Fruit fly (Drosophila melanogaster) whole organism, embryonic: Measurements from ENCODE around the gene Mdh2.

Source experiments
- Abd-B ChIP-seq: fragments of 200-800 bp; sonication (Bioruptor generic); optimal IDR thresholded peaks from 2 replicates; lab custom pipeline; 2018; ENCODE audit warnings: missing biosample characterization, mild to moderate bottlenecking, missing genetic modification characterization, moderate library complexity
- Atf-2 ChIP-seq: fragments of 200-800 bp; sonication (Bioruptor generic); optimal IDR thresholded peaks from 2 replicates; lab custom pipeline; 2016; ENCODE audit warnings: missing biosample characterization, missing genetic modification characterization
- BEAF-32 ChIP-seq: fragments of 200-800 bp; sonication (Bioruptor generic); optimal IDR thresholded peaks from 3 replicates; lab custom pipeline; 2017; ENCODE audit warnings: missing biosample characterization, missing genetic modification characterization, mild to moderate bottlenecking, moderate library complexity, missing genetic modification reagents
- CG1024 ChIP-seq: fragments of 200-800 bp; sonication (Bioruptor generic); IDR thresholded peaks from 2 replicates; pipeline ENCODE4 v1.3.6; 2022; ENCODE audit warnings: missing biosample characterization, missing genetic modification characterization
- CG14441 ChIP-seq: fragments of 200-800 bp; sonication (Bioruptor generic); IDR thresholded peaks from 2 replicates; pipeline ENCODE4 v1.3.6; 2022; ENCODE audit warnings: missing biosample characterization, missing genetic modification characterization
- CG15011 ChIP-seq: fragments of 200-800 bp; sonication (Bioruptor generic); optimal IDR thresholded peaks from 3 replicates; lab custom pipeline; 2018; ENCODE audit warnings: missing biosample characterization, mild to moderate bottlenecking, missing genetic modification characterization
- CG17186 ChIP-seq: fragments of 200-800 bp; sonication (Bioruptor generic); optimal IDR thresholded peaks from 3 replicates; lab custom pipeline; 2017; ENCODE audit warnings: missing biosample characterization, missing genetic modification reagents, missing genetic modification characterization
- CG2116 ChIP-seq: fragments of 200-800 bp; sonication (Bioruptor generic); optimal IDR thresholded peaks from 3 replicates; lab custom pipeline; 2018; ENCODE audit warnings: missing biosample characterization, mild to moderate bottlenecking, missing genetic modification characterization
- CG2120 ChIP-seq: fragments of 200-800 bp; sonication (Bioruptor generic); optimal IDR thresholded peaks from 3 replicates; lab custom pipeline; 2016; ENCODE audit warnings: missing biosample characterization, missing genetic modification characterization
- CG2202 ChIP-seq: fragments of 200-800 bp; sonication (Bioruptor generic); optimal IDR thresholded peaks from 2 replicates; lab custom pipeline; 2018; ENCODE audit warnings: missing biosample characterization, mild to moderate bottlenecking, missing genetic modification characterization
- CG2678 ChIP-seq: fragments of 200-800 bp; sonication (Bioruptor generic); optimal IDR thresholded peaks from 3 replicates; lab custom pipeline; 2019; ENCODE audit warnings: missing biosample characterization, mild to moderate bottlenecking, missing genetic modification characterization, moderate library complexity
- CG31388 ChIP-seq: fragments of 200-800 bp; sonication (Bioruptor generic); optimal IDR thresholded peaks from 2 replicates; lab custom pipeline; 2016; ENCODE audit warnings: missing biosample characterization, missing genetic modification characterization
- CG33557 ChIP-seq: fragments of 200-800 bp; sonication (Bioruptor generic); optimal IDR thresholded peaks from 2 replicates; lab custom pipeline; 2019; ENCODE audit warnings: missing biosample characterization, mild to moderate bottlenecking, missing genetic modification characterization, moderate library complexity
- CG43689 ChIP-seq: fragments of 200-800 bp; sonication (Bioruptor generic); IDR thresholded peaks from 2 replicates; pipeline ENCODE4 v1.3.6; 2022; ENCODE audit warnings: missing biosample characterization, missing genetic modification characterization
- CG4617 ChIP-seq: fragments of 200-800 bp; sonication (Bioruptor generic); optimal IDR thresholded peaks from 3 replicates; lab custom pipeline; 2016; ENCODE audit warnings: missing biosample characterization, missing genetic modification characterization, borderline replicate concordance
- CG6175 ChIP-seq: fragments of 200-800 bp; sonication (Bioruptor generic); IDR thresholded peaks from 3 replicates; pipeline ENCODE4 v1.3.6; 2022; ENCODE audit warnings: missing biosample characterization, missing genetic modification characterization
- CG6813 ChIP-seq: fragments of 200-800 bp; sonication (Bioruptor generic); optimal IDR thresholded peaks from 2 replicates; lab custom pipeline; 2017; ENCODE audit warnings: missing biosample characterization, missing genetic modification characterization, mild to moderate bottlenecking, moderate library complexity, missing genetic modification reagents
- CG8359 ChIP-seq: fragments of 200-800 bp; sonication (Bioruptor generic); optimal IDR thresholded peaks from 2 replicates; lab custom pipeline; 2017; ENCODE audit warnings: missing biosample characterization, mild to moderate bottlenecking, missing genetic modification characterization, borderline replicate concordance
- CG8478 ChIP-seq: fragments of >200 bp; optimal IDR thresholded peaks from 2 replicates; lab custom pipeline; 2018
- CG9797 ChIP-seq: fragments of 200-800 bp; sonication (Bioruptor generic); optimal IDR thresholded peaks from 3 replicates; lab custom pipeline; 2018; ENCODE audit warnings: missing biosample characterization, mild to moderate bottlenecking, missing genetic modification characterization
- CkIIα-i1 ChIP-seq: fragments of 200-800 bp; sonication (Bioruptor generic); IDR thresholded peaks from 2 replicates; pipeline ENCODE4 v1.3.6; 2022; ENCODE audit warnings: missing biosample characterization, missing genetic modification characterization
- CoRest ChIP-seq: fragments of 200-800 bp; sonication (Bioruptor generic); optimal IDR thresholded peaks from 3 replicates; lab custom pipeline; 2018; ENCODE audit warnings: missing biosample characterization, mild to moderate bottlenecking, missing genetic modification characterization, moderate library complexity
- Deaf1 ChIP-seq: fragments of 200-800 bp; optimal IDR thresholded peaks from 3 replicates; lab custom pipeline; 2019; ENCODE audit warnings: missing biosample characterization, mild to moderate bottlenecking, missing genetic modification characterization, moderate library complexity
- Dp ChIP-seq: fragments of 200-800 bp; sonication (Bioruptor generic); optimal IDR thresholded peaks from 2 replicates; lab custom pipeline; 2018; ENCODE audit warnings: missing biosample characterization, mild to moderate bottlenecking, missing genetic modification characterization, moderate library complexity
- Elba2 ChIP-seq: fragments of 200-800 bp; sonication (Bioruptor generic); optimal IDR thresholded peaks from 3 replicates; lab custom pipeline; 2016; ENCODE audit warnings: missing biosample characterization, missing genetic modification characterization
- Kr ChIP-seq: fragments of 200-800 bp; sonication (Bioruptor generic); optimal IDR thresholded peaks from 2 replicates; lab custom pipeline; 2017; ENCODE audit warnings: missing biosample characterization, mild to moderate bottlenecking, missing genetic modification characterization
- Lhr ChIP-seq: fragments of 200-800 bp; sonication (Bioruptor generic); optimal IDR thresholded peaks from 3 replicates; lab custom pipeline; 2017; ENCODE audit warnings: mild to moderate bottlenecking, missing biosample characterization, missing genetic modification reagents, missing genetic modification characterization
- MESR4 ChIP-seq: fragments of 200-800 bp; sonication (Bioruptor generic); optimal IDR thresholded peaks from 2 replicates; lab custom pipeline; 2018; ENCODE audit warnings: missing biosample characterization, mild to moderate bottlenecking, missing genetic modification characterization, moderate library complexity
- NC2α ChIP-seq: fragments of 200-800 bp; sonication (Bioruptor generic); optimal IDR thresholded peaks from 2 replicates; lab custom pipeline; 2016; ENCODE audit warnings: missing biosample characterization, missing genetic modification characterization
- NK7.1 ChIP-seq: fragments of 200-800 bp; sonication (Bioruptor generic); optimal IDR thresholded peaks from 3 replicates; lab custom pipeline; 2016; ENCODE audit warnings: missing biosample characterization, missing genetic modification characterization
- Nf-YB ChIP-seq: fragments of 200-800 bp; sonication (Bioruptor generic); optimal IDR thresholded peaks from 3 replicates; lab custom pipeline; 2019; ENCODE audit warnings: missing biosample characterization, mild to moderate bottlenecking, missing genetic modification characterization, moderate library complexity
- Trl ChIP-seq, 3 experiments: fragments of >200 bp in 2 of 3; fragments of 200-800 bp in 1 of 3; sonication (Bioruptor generic) in 1 of 3; optimal IDR thresholded peaks; 2 replicates in 1 of 3; 3 replicates in 2 of 3; lab custom pipeline; 2016 to 2017; ENCODE audit warnings: missing biosample characterization in 1 of 3, missing genetic modification characterization in 1 of 3
- YL-1 ChIP-seq: fragments of 200-800 bp; sonication (Bioruptor generic); optimal IDR thresholded peaks from 3 replicates; lab custom pipeline; 2017; ENCODE audit warnings: missing biosample characterization, mild to moderate bottlenecking, missing genetic modification characterization
- btn ChIP-seq: fragments of 200-800 bp; sonication (Bioruptor generic); optimal IDR thresholded peaks from 2 replicates; lab custom pipeline; 2016; ENCODE audit warnings: missing biosample characterization, missing genetic modification characterization
- cad ChIP-seq: fragments of >200 bp; optimal IDR thresholded peaks from 2 replicates; lab custom pipeline; 2017; ENCODE audit warnings: missing biosample characterization, missing genetic modification characterization
- chinmo ChIP-seq: fragments of 200-800 bp; sonication (Bioruptor generic); IDR thresholded peaks from 4 replicates; pipeline ENCODE4 v1.3.6; 2022; ENCODE audit warnings: missing biosample characterization, missing genetic modification characterization; ENCODE audit not compliant: partially characterized antibody
- dmrt99B ChIP-seq: fragments of 200-800 bp; sonication (Bioruptor generic); optimal IDR thresholded peaks from 2 replicates; lab custom pipeline; 2018; ENCODE audit warnings: missing biosample characterization, mild to moderate bottlenecking, missing genetic modification characterization, moderate library complexity
- ewg ChIP-seq: fragments of 200-800 bp; sonication (Bioruptor generic); optimal IDR thresholded peaks from 3 replicates; lab custom pipeline; 2017; ENCODE audit warnings: mild to moderate bottlenecking, missing biosample characterization, missing genetic modification reagents, missing genetic modification characterization
- ftz-f1 ChIP-seq: fragments of 200-800 bp; sonication (Bioruptor generic); optimal IDR thresholded peaks from 2 replicates; lab custom pipeline; 2016; ENCODE audit warnings: missing biosample characterization, missing genetic modification characterization
- hb ChIP-seq: fragments of 200-800 bp; sonication (Bioruptor generic); IDR thresholded peaks from 3 replicates; pipeline ENCODE4 v1.3.6; 2022; ENCODE audit warnings: missing biosample characterization, missing genetic modification characterization; ENCODE audit not compliant: partially characterized antibody
- hkb ChIP-seq, 2 experiments: fragments of 200-800 bp in 1 of 2; fragments of >200 bp in 1 of 2; sonication (Bioruptor generic) in 1 of 2; IDR thresholded peaks in 1 of 2; optimal IDR thresholded peaks in 1 of 2; 2 replicates each; pipeline versions ENCODE4 v1.3.6 to Lab custom; 2017 to 2022; ENCODE audit warnings: missing biosample characterization in 1 of 2, missing genetic modification characterization in 1 of 2
- mld ChIP-seq: fragments of 200-800 bp; sonication (Bioruptor generic); IDR thresholded peaks from 3 replicates; pipeline ENCODE4 v1.3.6; 2022; ENCODE audit warnings: missing biosample characterization, missing genetic modification characterization; ENCODE audit not compliant: partially characterized antibody
- nau ChIP-seq: fragments of 200-800 bp; sonication (Bioruptor generic); optimal IDR thresholded peaks from 3 replicates; lab custom pipeline; 2017; ENCODE audit warnings: missing biosample characterization, mild to moderate bottlenecking, missing genetic modification characterization, missing genetic modification reagents
- p53 ChIP-seq: fragments of 200-800 bp; sonication (Bioruptor generic); optimal IDR thresholded peaks from 2 replicates; lab custom pipeline; 2016; ENCODE audit warnings: missing biosample characterization, missing genetic modification characterization
- pb ChIP-seq: fragments of 200-800 bp; sonication (Bioruptor generic); optimal IDR thresholded peaks from 3 replicates; lab custom pipeline; 2016; ENCODE audit warnings: missing biosample characterization, missing genetic modification characterization
- sens ChIP-seq: fragments of 200-800 bp; sonication (Bioruptor generic); peaks from one replicate; lab custom pipeline; 2016; ENCODE audit warnings: missing biosample characterization, missing genetic modification characterization
- stwl ChIP-seq: fragments of 200-800 bp; sonication (Bioruptor generic); optimal IDR thresholded peaks from 3 replicates; lab custom pipeline; 2018; ENCODE audit warnings: missing biosample characterization, mild to moderate bottlenecking, missing genetic modification characterization, moderate library complexity
- tna ChIP-seq: fragments of 200-800 bp; sonication (Bioruptor generic); IDR thresholded peaks from 2 replicates; pipeline ENCODE4 v1.3.6; 2022; ENCODE audit warnings: missing biosample characterization, missing genetic modification characterization; ENCODE audit not compliant: partially characterized antibody
- tx ChIP-seq: fragments of 200-800 bp; sonication (Bioruptor generic); optimal IDR thresholded peaks from 2 replicates; lab custom pipeline; 2016; ENCODE audit warnings: missing biosample characterization, missing genetic modification characterization
- z ChIP-seq: fragments of 200-800 bp; sonication (Bioruptor generic); IDR thresholded peaks from 3 replicates; pipeline ENCODE4 v1.3.6; 2022; ENCODE audit warnings: missing biosample characterization, missing genetic modification characterization
- zfh1 ChIP-seq: fragments of 200-800 bp; sonication (Bioruptor generic); IDR thresholded peaks from 3 replicates; pipeline ENCODE4 v1.3.6; 2022; ENCODE audit warnings: missing biosample characterization, missing genetic modification characterization

The Mdh2 gene

DNA sequence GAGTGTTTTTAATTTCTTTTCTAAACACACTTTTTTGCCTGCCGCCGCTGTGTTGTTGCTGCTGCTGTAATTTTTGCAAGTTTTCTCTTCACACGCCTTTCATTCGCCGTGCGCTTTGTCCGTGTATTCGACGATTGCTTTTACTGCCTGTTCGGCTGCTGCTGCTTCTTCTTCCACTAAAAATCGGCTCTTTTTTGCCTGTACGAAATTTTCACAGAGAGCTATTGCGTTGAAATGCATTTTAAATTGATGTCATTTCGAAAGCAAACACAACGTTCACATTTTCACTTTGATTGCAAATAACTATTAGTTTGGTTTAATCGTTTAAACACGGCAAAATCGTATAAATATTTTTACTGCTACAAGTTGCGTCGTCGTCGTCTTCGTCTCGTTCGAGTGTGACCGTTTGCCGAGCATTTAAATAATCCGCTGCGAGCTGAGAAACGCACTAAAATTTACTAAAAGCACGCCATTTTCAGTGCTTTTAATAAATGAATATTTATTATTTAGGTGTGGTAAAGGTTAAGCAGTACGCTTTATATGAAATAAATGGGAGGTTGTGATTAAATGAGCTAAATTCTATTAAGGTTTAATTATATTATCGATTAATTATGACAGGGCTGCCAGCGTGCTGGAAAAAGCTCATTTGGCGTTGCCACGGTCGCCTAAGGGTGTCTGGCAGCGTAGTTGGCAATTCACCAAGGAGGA lies 26.9 kb upstream of the Mdh2 start, which contains the start of the genes Ssdp and CG7985 (continued):
- TF ChIP-seq CkIIα-i1 (GFP tag; lab: Robert Waterston, UW) (no peak), mld (GFP tag; lab: Robert Waterston, UW) (no peak), sens (peak; percentile 14), BEAF-32 (peak; percentile 66), ewg (GFP tag; lab: Kevin White, UChicago) (no peak), Kr (GFP tag; lab: Kevin White, UChicago) (no peak), chinmo (GFP tag; lab: Robert Waterston, UW) (no peak), hkb (optimal IDR thresholded peaks at IDR 0.05; lab: Kevin White, UChicago) (peak; percentile 69), hkb (GFP tag; IDR thresholded peaks at IDR 0.05; lab: Robert Waterston, UW) (no peak), p53 (GFP tag; lab: Kevin White, UChicago) (no peak), tx (GFP tag; lab: Kevin White, UChicago) (no peak), NK7.1 (GFP tag; lab: Kevin White, UChicago) (no peak), tna (no peak), btn (GFP tag; lab: Kevin White, UChicago) (no peak), zfh1 (GFP tag; lab: Robert Waterston, UW) (no peak), ftz-f1 (no peak), Deaf1 (tag; lab: Kevin White, UChicago) (peak; percentile 90), Lhr (GFP tag; lab: Kevin White, UChicago) (peak; percentile 79), z (GFP tag; lab: Robert Waterston, UW) (no peak), hb (GFP tag; lab: Robert Waterston, UW) (no peak), CG1024 (no peak), CG6813 (GFP tag; lab: Kevin White, UChicago) (no peak), dmrt99B (tag; lab: Kevin White, UChicago) (no peak), CG8478 (no peak), CG9797 (GFP tag; lab: Kevin White, UChicago) (peak; percentile 83), CG6175 (GFP tag; lab: Robert Waterston, UW) (no peak), cad (no peak), NC2α (GFP tag; lab: Kevin White, UChicago) (no peak), CG31388 (GFP tag; lab: Kevin White, UChicago) (no peak), CG4617 (peak; percentile 68), Nf-YB (no peak), MESR4 (GFP tag; lab: Kevin White, UChicago) (peak; percentile 80), CG43689 (no peak), pb (no peak), CG2116 (GFP tag; lab: Kevin White, UChicago) (peak; percentile 71), Abd-B (peak; percentile 49), CG2678 (tag; lab: Kevin White, UChicago) (no peak), CoRest (tag; lab: Kevin White, UChicago) (peak; percentile 46)

DNA sequence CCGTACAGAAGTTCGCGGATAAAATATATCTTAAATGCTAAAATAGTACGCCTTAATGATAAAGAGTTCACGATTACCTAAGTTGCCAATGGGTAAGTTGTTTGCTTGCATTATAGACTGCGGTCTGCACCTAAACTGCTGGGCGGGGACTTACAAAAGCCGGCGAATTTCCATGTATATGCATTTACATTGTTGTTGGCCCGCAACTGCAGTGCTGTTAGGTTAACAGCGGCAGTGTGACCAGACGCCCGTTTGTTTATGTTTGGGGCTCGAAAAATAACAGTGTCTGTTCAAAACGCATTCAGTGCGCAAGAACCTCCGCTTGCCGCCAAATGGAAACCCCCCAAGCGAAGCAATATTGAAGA lies 26.3 kb upstream of the Mdh2 start:
- TF ChIP-seq YL-1 (GFP tag; lab: Kevin White, UChicago) (no peak), CG17186 (peak; percentile 37), CG2120 (GFP tag; lab: Kevin White, UChicago) (no peak), stwl (tag; lab: Kevin White, UChicago) (peak; percentile 84), CG2202 (tag; lab: Kevin White, UChicago) (no peak), nau (no peak), CG8359 (no peak), Trl (optimal IDR thresholded peaks at IDR 0.05; lab: Kevin White, UChicago) (no peak), Trl (GFP tag; optimal IDR thresholded peaks at IDR 0.05; lab: Kevin White, UChicago) (no peak), CG33557 (no peak), Dp (GFP tag; lab: Kevin White, UChicago) (peak; percentile 60), CG15011 (GFP tag; lab: Kevin White, UChicago) (no peak), CG14441 (GFP tag; lab: Robert Waterston, UW) (no peak), Atf-2 (GFP tag; lab: Kevin White, UChicago) (no peak), Elba2 (GFP tag; lab: Kevin White, UChicago) (no peak)
